Worm (Caenorhabditis elegans): ENCODE results near the gene C07B5.3.

DNA sequence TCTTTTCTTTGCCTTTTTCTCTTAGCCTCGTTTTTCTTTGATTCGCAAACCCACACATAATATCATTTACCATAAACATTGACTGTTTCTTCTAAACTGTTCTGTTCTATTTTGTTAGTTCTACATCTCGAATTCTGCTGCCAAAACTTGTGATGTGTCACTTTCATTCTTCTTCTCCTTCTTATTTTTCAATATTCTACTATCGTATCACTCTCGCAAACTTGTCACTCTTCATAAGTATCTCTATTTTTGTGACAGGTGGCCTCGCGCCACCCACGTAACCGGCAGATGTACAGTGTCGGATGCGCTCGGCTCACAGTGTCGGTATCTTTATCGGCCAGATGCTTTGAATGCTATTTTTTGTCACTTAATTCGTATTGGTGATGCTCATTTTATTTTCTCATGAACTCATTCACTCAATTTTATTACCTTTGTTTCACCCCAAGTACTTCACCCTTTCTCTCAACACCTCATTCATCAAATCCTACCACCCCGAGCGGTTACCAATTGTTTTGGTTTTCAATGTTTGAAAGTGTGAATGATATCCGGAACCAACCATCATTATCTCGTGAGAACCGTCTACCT is 14.5 kb downstream of the C07B5.3 start:
- no peak for TF ChIP-seq W03F9.2 (tag; optimal IDR thresholded peaks at IDR 0.05)
- no peak for TF ChIP-seq dao-5 (tag; optimal IDR thresholded peaks at IDR 0.05)
- no peak for TF ChIP-seq him-1 (tag; optimal IDR thresholded peaks at IDR 0.05)
